Fruit fly (Drosophila melanogaster): ENCODE results near the gene CG9147.

dm6 chr2L:6076829-6077364, 11.1 kb downstream of the CG9147 start:
- TF ChIP-seq pan (optimal IDR thresholded peaks at IDR 0.05): no peak
- no peak for TF ChIP-seq CG8478 (optimal IDR thresholded peaks at IDR 0.05)

Data from whole organism.